Worm (Caenorhabditis elegans) whole organism, L4 larva: ENCODE data around the gene frl-1.

Experiments used
- F10B5.3 ChIP-seq: sonication (generic microtip); optimal IDR thresholded peaks from 2 replicates; lab custom pipeline; 2016; ENCODE audit warnings: mild to moderate bottlenecking, missing genetic modification characterization, missing compliant biosample characterization
- Y48G9A.11 ChIP-seq: fragments of 200-800 bp; sonication (Bioruptor generic); IDR thresholded peaks from 2 replicates; pipeline ENCODE4 v1.3.6; 2022; ENCODE audit warnings: missing genetic modification reagents, missing genetic modification characterization, missing compliant biosample characterization
- Y5F2A.4 ChIP-seq: fragments of 200-800 bp; sonication (Bioruptor generic); optimal IDR thresholded peaks from 2 replicates; lab custom pipeline; 2018; ENCODE audit warnings: mild to moderate bottlenecking, missing genetic modification characterization, missing compliant biosample characterization
- Y75B8A.6 ChIP-seq: fragments of 200-800 bp; sonication (Bioruptor generic); IDR thresholded peaks from 2 replicates; pipeline ENCODE4 v1.3.6; 2022; ENCODE audit warnings: missing genetic modification reagents, missing genetic modification characterization, missing compliant biosample characterization
- aly-2 ChIP-seq: sonication (generic microtip); optimal IDR thresholded peaks from 2 replicates; lab custom pipeline; 2018; ENCODE audit warnings: missing biosample characterization, missing genetic modification characterization
- ama-1 ChIP-seq: fragments of 150-350 bp; optimal IDR thresholded peaks from 2 replicates; lab custom pipeline; 2014; ENCODE audit warnings: inconsistent platforms, mixed read lengths
- ceh-20 ChIP-seq: fragments of 200-800 bp; sonication (Bioruptor generic); IDR thresholded peaks from 2 replicates; pipeline ENCODE4 v1.3.6; 2022; ENCODE audit warnings: missing genetic modification reagents, missing genetic modification characterization, missing compliant biosample characterization
- ceh-82 ChIP-seq: sonication (generic microtip); optimal IDR thresholded peaks from 2 replicates; lab custom pipeline; 2017; ENCODE audit warnings: missing biosample characterization, missing genetic modification characterization
- ces-1 ChIP-seq: fragments of 150-350 bp; sonication (generic microtip); optimal IDR thresholded peaks from 4 replicates; lab custom pipeline; 2014; ENCODE audit warnings: missing biosample characterization, missing genetic modification reagents, missing genetic modification characterization
- daf-12 ChIP-seq: fragments of 150-350 bp; optimal IDR thresholded peaks from 2 replicates; lab custom pipeline; 2014; ENCODE audit warnings: missing biosample characterization, missing genetic modification reagents, missing genetic modification characterization
- daf-16 ChIP-seq, 3 experiments: sonication (generic microtip); optimal IDR thresholded peaks; 2 replicates each; lab custom pipeline; 2016 to 2017; ENCODE audit warnings: missing genetic modification characterization in 3 of 3, missing genetic modification reagents in 3 of 3, mild to moderate bottlenecking in 2 of 3, missing compliant biosample characterization in 2 of 3, missing biosample characterization in 1 of 3, moderate library complexity in 1 of 3
- daf-8 ChIP-seq: fragments of 200-800 bp; sonication (Bioruptor generic); IDR thresholded peaks from 2 replicates; pipeline ENCODE4 v1.3.6; 2022; ENCODE audit warnings: missing genetic modification characterization, missing compliant biosample characterization
- dmd-6 ChIP-seq: fragments of 200-800 bp; sonication (Bioruptor generic); IDR thresholded peaks from 2 replicates; pipeline ENCODE4 v1.3.6; 2022; ENCODE audit warnings: missing genetic modification reagents, missing genetic modification characterization, missing compliant biosample characterization
- duxl-1 ChIP-seq: sonication (generic microtip); optimal IDR thresholded peaks from 2 replicates; lab custom pipeline; 2016; ENCODE audit warnings: mild to moderate bottlenecking, missing genetic modification characterization, moderate library complexity, missing compliant biosample characterization; ENCODE audit not compliant: poor library complexity
- dve-1 ChIP-seq: sonication (generic microtip); optimal IDR thresholded peaks from 2 replicates; lab custom pipeline; 2017; ENCODE audit warnings: antibody characterized with exemption, mild to moderate bottlenecking, missing genetic modification characterization, missing compliant biosample characterization; ENCODE audit not compliant: insufficient read depth
- fos-1 ChIP-seq: fragments of 150-350 bp; optimal IDR thresholded peaks from 2 replicates; lab custom pipeline; 2014; ENCODE audit warnings: missing biosample characterization, missing genetic modification characterization
- gei-8 ChIP-seq: fragments of 200-800 bp; sonication (Bioruptor generic); optimal IDR thresholded peaks from 2 replicates; lab custom pipeline; 2018; ENCODE audit warnings: mild to moderate bottlenecking, missing genetic modification characterization, missing compliant biosample characterization
- hif-1 ChIP-seq, 2 experiments: sonication (generic microtip); optimal IDR thresholded peaks; 2 replicates each; lab custom pipeline; 2016 to 2017; ENCODE audit warnings: missing compliant biosample characterization in 2 of 2, missing genetic modification characterization in 2 of 2, missing genetic modification reagents in 2 of 2, missing genotype in 2 of 2, mild to moderate bottlenecking in 1 of 2
- hlh-11 ChIP-seq: fragments of 200-800 bp; sonication (Bioruptor generic); optimal IDR thresholded peaks from 2 replicates; lab custom pipeline; 2018; ENCODE audit warnings: mild to moderate bottlenecking, missing genetic modification characterization, missing compliant biosample characterization
- hlh-30 ChIP-seq: sonication (generic microtip); optimal IDR thresholded peaks from 2 replicates; lab custom pipeline; 2017; ENCODE audit warnings: antibody characterized with exemption, mild to moderate bottlenecking, missing genetic modification characterization, missing compliant biosample characterization; ENCODE audit not compliant: insufficient read depth
- hmg-1.1 ChIP-seq: fragments of 200-800 bp; sonication (Bioruptor generic); IDR thresholded peaks from 2 replicates; pipeline ENCODE4 v1.3.6; 2022; ENCODE audit warnings: missing genetic modification reagents, missing genetic modification characterization, missing compliant biosample characterization
- jun-1 ChIP-seq: fragments of 150-350 bp; optimal IDR thresholded peaks from 2 replicates; lab custom pipeline; 2014; ENCODE audit warnings: missing biosample characterization, missing genetic modification reagents, missing genetic modification characterization
- lin-29 ChIP-seq: fragments of 200-800 bp; sonication (Bioruptor generic); IDR thresholded peaks from 2 replicates; pipeline ENCODE4 v1.3.6; 2022; ENCODE audit warnings: missing genetic modification reagents, missing genetic modification characterization, missing compliant biosample characterization
- lin-39 ChIP-seq: fragments of 150-350 bp; optimal IDR thresholded peaks from 2 replicates; lab custom pipeline; 2014; ENCODE audit warnings: missing biosample characterization, missing genetic modification reagents, missing genetic modification characterization
- lsy-2 ChIP-seq, 2 experiments: fragments of 150-350 bp in 1 of 2; sonication (generic microtip) in 1 of 2; optimal IDR thresholded peaks; 2 replicates each; lab custom pipeline; 2014 to 2017; ENCODE audit warnings: missing biosample characterization in 2 of 2, missing genetic modification characterization in 2 of 2
- madf-5 ChIP-seq, 2 experiments: fragments of 200-800 bp; sonication (Bioruptor generic); IDR thresholded peaks; 2 replicates each; pipeline ENCODE4 v1.3.6; 2022; ENCODE audit warnings: missing compliant biosample characterization in 2 of 2, missing genetic modification characterization in 2 of 2
- madf-9 ChIP-seq: fragments of 200-800 bp; sonication (Bioruptor generic); conservative IDR thresholded peaks from 2 replicates; pipeline ENCODE4 v1.3.6; 2022; ENCODE audit warnings: missing genetic modification reagents, missing genetic modification characterization, missing compliant biosample characterization
- mdt-29 ChIP-seq: fragments of 200-800 bp; sonication (Bioruptor generic); IDR thresholded peaks from 2 replicates; pipeline ENCODE4 v1.3.6; 2022; ENCODE audit warnings: missing genetic modification reagents, missing genetic modification characterization, missing compliant biosample characterization
- mep-1 ChIP-seq: fragments of 150-350 bp; sonication (generic microtip); optimal IDR thresholded peaks from 3 replicates; lab custom pipeline; 2014; ENCODE audit warnings: missing biosample characterization, missing genetic modification characterization
- mes-2 ChIP-seq: sonication (generic microtip); optimal IDR thresholded peaks from 2 replicates; lab custom pipeline; 2016; ENCODE audit warnings: missing genotype, mild to moderate bottlenecking, missing genetic modification characterization, missing compliant biosample characterization; ENCODE audit not compliant: poor library complexity, severe bottlenecking
- nhr-102 ChIP-seq: sonication (generic microtip); optimal IDR thresholded peaks from 2 replicates; lab custom pipeline; 2016; ENCODE audit warnings: mild to moderate bottlenecking, missing genetic modification characterization, moderate library complexity, missing compliant biosample characterization
- nhr-111 ChIP-seq: fragments of 200-800 bp; sonication (Bioruptor generic); optimal IDR thresholded peaks from 2 replicates; lab custom pipeline; 2018; ENCODE audit warnings: mild to moderate bottlenecking, missing genetic modification characterization, missing compliant biosample characterization
- nhr-237 ChIP-seq: sonication (generic microtip); optimal IDR thresholded peaks from 2 replicates; lab custom pipeline; 2017; ENCODE audit warnings: missing biosample characterization, missing genetic modification characterization
- nhr-41 ChIP-seq: fragments of 200-800 bp; sonication (Bioruptor generic); IDR thresholded peaks from 2 replicates; pipeline ENCODE4 v1.3.6; 2022; ENCODE audit warnings: missing genetic modification reagents, missing genetic modification characterization, missing compliant biosample characterization
- nhr-42 ChIP-seq: fragments of 200-800 bp; sonication (Bioruptor generic); IDR thresholded peaks from 2 replicates; pipeline ENCODE4 v1.3.6; 2022; ENCODE audit warnings: missing genetic modification characterization, missing compliant biosample characterization
- nhr-48 ChIP-seq: sonication (generic microtip); optimal IDR thresholded peaks from 2 replicates; lab custom pipeline; 2016; ENCODE audit warnings: mild to moderate bottlenecking, missing genetic modification characterization, missing compliant biosample characterization
- nhr-76 ChIP-seq: fragments of 150-350 bp; optimal IDR thresholded peaks from 2 replicates; lab custom pipeline; 2014; ENCODE audit warnings: missing biosample characterization, missing genetic modification characterization
- pha-4 ChIP-seq, 2 experiments: fragments of 150-350 bp in 1 of 2; fragments of 200-800 bp in 1 of 2; sonication (Bioruptor generic) in 1 of 2; IDR thresholded peaks in 1 of 2; optimal IDR thresholded peaks in 1 of 2; 2 replicates each; pipeline versions ENCODE4 v1.3.6 to Lab custom; 2014 to 2022; ENCODE audit warnings: missing genetic modification characterization in 2 of 2, missing genetic modification reagents in 2 of 2, missing biosample characterization in 1 of 2, missing compliant biosample characterization in 1 of 2
- php-3 ChIP-seq: fragments of 200-800 bp; sonication (Bioruptor generic); IDR thresholded peaks from 2 replicates; pipeline ENCODE4 v1.3.6; 2022; ENCODE audit warnings: missing genetic modification reagents, missing genetic modification characterization, missing compliant biosample characterization
- rbr-2 ChIP-seq: sonication (generic microtip); optimal IDR thresholded peaks from 2 replicates; lab custom pipeline; 2016; ENCODE audit warnings: missing genotype, missing genetic modification characterization, missing compliant biosample characterization
- set-16 ChIP-seq: fragments of 200-800 bp; sonication (Bioruptor generic); IDR thresholded peaks from 2 replicates; pipeline ENCODE4 v1.3.6; 2022; ENCODE audit warnings: missing genetic modification reagents, missing genetic modification characterization, missing compliant biosample characterization
- snpc-4 ChIP-seq: fragments of 150-350 bp; optimal IDR thresholded peaks from 2 replicates; lab custom pipeline; 2014; ENCODE audit warnings: missing biosample characterization, missing genetic modification characterization
- spr-1 ChIP-seq: sonication (generic microtip); optimal IDR thresholded peaks from 2 replicates; lab custom pipeline; 2016; ENCODE audit warnings: mild to moderate bottlenecking, missing genetic modification characterization, missing compliant biosample characterization
- tag-97 ChIP-seq: fragments of 200-800 bp; sonication (Bioruptor generic); IDR thresholded peaks from 2 replicates; pipeline ENCODE4 v1.3.6; 2022; ENCODE audit warnings: missing genetic modification characterization, missing compliant biosample characterization
- unc-130 ChIP-seq: sonication (generic microtip); optimal IDR thresholded peaks from 2 replicates; lab custom pipeline; 2016; ENCODE audit warnings: missing genetic modification reagents, missing genetic modification characterization, missing compliant biosample characterization
- unc-39 ChIP-seq: sonication (generic microtip); optimal IDR thresholded peaks from 2 replicates; lab custom pipeline; 2017; ENCODE audit warnings: missing biosample characterization, missing genetic modification characterization
- zag-1 ChIP-seq: fragments of 150-350 bp; optimal IDR thresholded peaks from 2 replicates; lab custom pipeline; 2014; ENCODE audit warnings: missing biosample characterization, missing genetic modification characterization
- zfp-2 ChIP-seq: sonication (generic microtip); optimal IDR thresholded peaks from 2 replicates; lab custom pipeline; 2016; ENCODE audit warnings: mild to moderate bottlenecking, missing genetic modification characterization, missing compliant biosample characterization
- zip-2 ChIP-seq: fragments of 150-350 bp; optimal IDR thresholded peaks from 2 replicates; lab custom pipeline; 2014; ENCODE audit warnings: missing biosample characterization, missing genetic modification characterization
- ztf-11 ChIP-seq: fragments of 150-350 bp; optimal IDR thresholded peaks from 2 replicates; lab custom pipeline; 2014; ENCODE audit warnings: missing biosample characterization, missing genetic modification characterization
- ztf-7 ChIP-seq: fragments of 150-350 bp; optimal IDR thresholded peaks from 2 replicates; lab custom pipeline; 2014; ENCODE audit warnings: missing biosample characterization, missing genetic modification characterization

The frl-1 gene

ce11 chrIII:2089453-2089852 is 34.5 kb upstream of the frl-1 start:
- TF ChIP-seq nhr-237 (tag; lab: Kevin White, UChicago) (no peak), lin-39 (tag; lab: Kevin White, UChicago) (no peak), nhr-102 (no peak), ztf-7 (tag; lab: Kevin White, UChicago) (no peak), snpc-4 (tag; lab: Kevin White, UChicago) (no peak), daf-16 (GFP tag; optimal IDR thresholded peaks at IDR 0.05; lab: Kevin White, UChicago) (no peak), daf-16 (tag; optimal IDR thresholded peaks at IDR 0.05; lab: Kevin White, UChicago) (no peak), Y75B8A.6 (GFP tag; lab: Robert Waterston, UW) (no peak), unc-39 (tag; lab: Kevin White, UChicago) (no peak), ztf-11 (tag; lab: Kevin White, UChicago) (no peak), dmd-6 (GFP tag; lab: Robert Waterston, UW) (0 out of 2 replicates have a peak, but pooled peaks have one; percentile 18), hmg-1.1 (GFP tag; lab: Robert Waterston, UW) (peak; percentile 59), lin-29 (GFP tag; lab: Robert Waterston, UW) (no peak), zag-1 (tag; lab: Kevin White, UChicago) (no peak), set-16 (GFP tag; lab: Robert Waterston, UW) (no peak), daf-8 (no peak), zfp-2 (tag; lab: Kevin White, UChicago) (no peak), ces-1 (GFP tag; lab: Kevin White, UChicago) (no peak), ceh-20 (GFP tag; lab: Robert Waterston, UW) (no peak), mep-1 (tag; lab: Kevin White, UChicago) (peak; percentile 23), gei-8 (GFP tag; lab: Kevin White, UChicago) (no peak), zip-2 (tag; lab: Kevin White, UChicago) (no peak), aly-2 (tag; lab: Kevin White, UChicago) (no peak), nhr-42 (GFP tag; lab: Robert Waterston, UW) (no peak), F10B5.3 (tag; lab: Kevin White, UChicago) (no peak), pha-4 (GFP tag; IDR thresholded peaks at IDR 0.05; lab: Robert Waterston, UW) (no peak), pha-4 (tag; optimal IDR thresholded peaks at IDR 0.05; lab: Kevin White, UChicago) (no peak), tag-97 (GFP tag; lab: Robert Waterston, UW) (no peak), php-3 (GFP tag; lab: Robert Waterston, UW) (no peak), rbr-2 (tag; lab: Kevin White, UChicago) (peak; percentile 1), madf-9 (GFP tag; lab: Robert Waterston, UW) (no peak), dve-1 (peak; percentile 31), fos-1 (tag; lab: Kevin White, UChicago) (no peak), duxl-1 (tag; lab: Kevin White, UChicago) (no peak), nhr-76 (tag; lab: Kevin White, UChicago) (no peak), nhr-41 (GFP tag; lab: Robert Waterston, UW) (no peak), lsy-2 (tag; optimal IDR thresholded peaks at IDR 0.05; lab: Kevin White, UChicago) (peak in 1 of 2 experiments; percentile 44), Y48G9A.11 (GFP tag; lab: Robert Waterston, UW) (no peak), mes-2 (peak; percentile 33), hlh-30 (tag; lab: Kevin White, UChicago) (peak; percentile 81), spr-1 (tag; lab: Kevin White, UChicago) (no peak), hif-1 (tag; optimal IDR thresholded peaks at IDR 0.05; lab: Kevin White, UChicago) (no peak), daf-12 (no peak), unc-130 (GFP tag; lab: Kevin White, UChicago) (no peak), nhr-111 (GFP tag; lab: Kevin White, UChicago) (no peak), Y5F2A.4 (GFP tag; lab: Kevin White, UChicago) (no peak), nhr-48 (no peak), ceh-82 (tag; lab: Kevin White, UChicago) (no peak), hlh-11 (peak; percentile 39), mdt-29 (GFP tag; lab: Robert Waterston, UW) (no peak), jun-1 (tag; lab: Kevin White, UChicago) (no peak), madf-5 (GFP tag; IDR thresholded peaks at IDR 0.05; lab: Robert Waterston, UW) (no peak), ama-1 (no peak)
